Worm (Caenorhabditis elegans) whole organism, midembryonic: Measurements from ENCODE around the gene R144.13.

ENCODE experiments used
- T22C8.4 ChIP-seq: fragments of 200-800 bp; sonication (Bioruptor generic); IDR thresholded peaks from 2 replicates; pipeline ENCODE4 v1.3.6; 2022; ENCODE audit warnings: missing genetic modification characterization, missing compliant biosample characterization
- cog-1 ChIP-seq: sonication (generic microtip); optimal IDR thresholded peaks from 2 replicates; lab custom pipeline; 2016; ENCODE audit warnings: missing genetic modification characterization, missing compliant biosample characterization
- flt-1 ChIP-seq: fragments of 200-800 bp; sonication (Bioruptor generic); IDR thresholded peaks from 2 replicates; pipeline ENCODE4 v1.3.6; 2022; ENCODE audit warnings: missing genetic modification characterization, missing compliant biosample characterization
- klf-2 ChIP-seq: fragments of 200-800 bp; sonication (Bioruptor generic); conservative IDR thresholded peaks from 2 replicates; pipeline ENCODE4 v1.3.6; 2022; ENCODE audit warnings: missing genetic modification reagents, missing genetic modification characterization, missing compliant biosample characterization
- med-1 ChIP-seq: sonication (generic microtip); optimal IDR thresholded peaks from 2 replicates; lab custom pipeline; 2017; ENCODE audit warnings: missing genetic modification characterization, mild to moderate bottlenecking, missing compliant biosample characterization, antibody characterized with exemption, missing genetic modification reagents; ENCODE audit not compliant: insufficient read depth
- ref-1 ChIP-seq: fragments of 200-800 bp; sonication (Bioruptor generic); conservative IDR thresholded peaks from 2 replicates; pipeline ENCODE4 v1.3.6; 2022; ENCODE audit warnings: missing genetic modification reagents, missing genetic modification characterization, missing compliant biosample characterization
- ztf-23 ChIP-seq: fragments of 200-800 bp; sonication (Bioruptor generic); IDR thresholded peaks from 2 replicates; pipeline ENCODE4 v1.3.6; 2022; ENCODE audit warnings: missing genetic modification reagents, missing genetic modification characterization, missing compliant biosample characterization
- ztf-29 ChIP-seq: fragments of 200-800 bp; sonication (Bioruptor generic); IDR thresholded peaks from 2 replicates; pipeline ENCODE4 v1.3.6; 2022; ENCODE audit warnings: missing genetic modification reagents, missing genetic modification characterization, missing compliant biosample characterization

DNA sequence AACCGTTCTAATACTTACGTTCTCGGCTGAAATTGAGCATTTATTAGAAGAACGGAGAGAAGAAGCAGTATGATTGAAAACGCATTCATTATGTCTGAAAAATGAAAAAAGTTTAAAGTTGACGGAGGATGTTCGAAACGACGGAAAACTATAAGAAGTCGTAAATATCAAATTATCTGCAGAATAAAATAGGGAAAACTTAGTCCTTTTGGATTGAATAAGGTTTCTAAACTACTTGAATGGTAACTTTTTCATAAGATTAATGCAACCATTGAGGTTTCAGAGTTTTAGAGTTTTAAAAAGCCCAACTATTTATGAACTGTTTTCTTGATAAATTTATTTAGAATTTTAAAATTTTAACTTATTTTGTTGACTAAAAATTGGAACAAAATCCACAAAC, 48.4 kb downstream of the R144.13 start, which contains the start of gene C45G9.12:
- TF ChIP-seq ztf-29 (GFP tag; lab: Robert Waterston, UW) (no peak), flt-1 (GFP tag; lab: Robert Waterston, UW) (no peak), ref-1 (GFP tag; lab: Robert Waterston, UW) (no peak), T22C8.4 (GFP tag; lab: Robert Waterston, UW) (no peak), cog-1 (tag; lab: Kevin White, UChicago) (no peak), klf-2 (no peak), ztf-23 (no peak), med-1 (GFP tag; lab: Kevin White, UChicago) (no peak)
